Fruit fly (Drosophila melanogaster) Kc167 (cell line): ENCODE data around the gene RNaseX25.

Experiments used
- Myc ChIP-seq: fragments of >200 bp; optimal IDR thresholded peaks from 2 replicates; lab custom pipeline; 2017; ENCODE audit warnings: missing external identifiers
- Sin3A ChIP-seq: fragments of >200 bp; optimal IDR thresholded peaks from 2 replicates; lab custom pipeline; 2018; ENCODE audit warnings: missing external identifiers
- h ChIP-seq: fragments of >200 bp; optimal IDR thresholded peaks from 3 replicates; lab custom pipeline; 2018; ENCODE audit warnings: missing external identifiers
- psq ChIP-seq: fragments of >200 bp; optimal IDR thresholded peaks from 2 replicates; lab custom pipeline; 2017; ENCODE audit warnings: missing external identifiers
- ttk ChIP-seq: sonication (Bioruptor generic); optimal IDR thresholded peaks from 2 replicates; lab custom pipeline; 2017; ENCODE audit warnings: missing external identifiers

DNA sequence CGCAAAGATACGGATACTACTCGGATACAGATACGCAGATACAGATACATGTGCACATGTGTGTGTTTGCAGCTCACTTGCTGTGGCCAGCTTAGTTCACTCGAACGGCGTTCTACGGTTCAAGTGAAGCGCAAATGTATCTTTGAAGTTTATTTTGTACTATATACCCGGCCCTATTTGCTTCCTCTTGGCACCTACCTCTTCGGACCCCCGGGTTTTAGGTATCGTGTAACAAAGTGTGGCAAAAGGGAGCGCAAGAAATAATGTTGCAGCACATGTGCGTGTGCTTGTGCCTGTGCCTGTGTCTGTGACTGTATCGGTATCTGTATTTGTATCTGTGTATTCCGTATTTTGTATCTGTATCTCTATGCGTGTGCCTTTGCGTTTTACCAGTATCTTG lies 18.0 kb downstream of the RNaseX25 start:
- TF ChIP-seq Sin3A (lab: Kevin White, UChicago) (no peak), ttk (lab: Kevin White, UChicago) (no peak), psq (lab: Kevin White, UChicago) (no peak), Myc (lab: Kevin White, UChicago) (no peak), h (lab: Kevin White, UChicago) (no peak)
